Worm (Caenorhabditis elegans): ENCODE measurements around the gene fbxa-24.

- no peak for TF ChIP-seq mdl-1 (tag; optimal IDR thresholded peaks at IDR 0.05)
- TF ChIP-seq rnt-1 (tag; optimal IDR thresholded peaks at IDR 0.05): no peak
- TF ChIP-seq unc-62 (GFP tag; optimal IDR thresholded peaks at IDR 0.05): no peak
These were observed 19.6 kb downstream of the fbxa-24 start, which contains the start of gene oac-4 for ce11 chrII:3835915-3836314.
